Worm (Caenorhabditis elegans): ENCODE results near the gene C29F7.10.
A peak's percentile ranks its signal among the peaks of the same experiment; 100 is the strongest.
"Not testable (repeated sequence)": the region's sequence is repeated elsewhere in the genome, so short reads cannot be mapped to it uniquely, and the experiment has no call there.

Gene C29F7.10

DNA sequence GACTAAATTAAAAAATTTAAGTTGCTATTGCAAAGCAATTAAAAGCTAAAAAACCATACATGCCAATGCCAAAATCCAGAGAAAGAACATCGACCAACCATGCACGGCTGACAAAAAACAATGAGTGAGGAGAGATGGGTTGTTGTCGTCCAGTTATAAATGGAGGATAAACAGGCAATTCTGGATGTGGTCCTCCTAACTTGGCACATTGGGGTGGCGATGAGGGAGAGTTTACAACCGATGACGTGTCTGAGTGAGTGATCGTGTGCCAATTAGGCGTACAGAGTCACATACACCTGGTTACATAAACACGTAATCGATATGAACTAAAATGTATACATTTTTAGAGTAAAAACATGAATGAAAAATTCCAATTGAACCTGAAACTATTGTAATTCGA, at the start of gene C29F7.10:
Gene C29F7.10, minus strand, starts transcription at position 101 of the 400 bp plus-strand sequence.
- TF ChIP-seq Y48G9A.11 (GFP tag; IDR thresholded peaks at IDR 0.05); tag-97 (GFP tag; IDR thresholded peaks at IDR 0.05); ceh-32 (tag; optimal IDR thresholded peaks at IDR 0.05; ENCODE audit: poor library complexity): not testable (repeated sequence)

DNA sequence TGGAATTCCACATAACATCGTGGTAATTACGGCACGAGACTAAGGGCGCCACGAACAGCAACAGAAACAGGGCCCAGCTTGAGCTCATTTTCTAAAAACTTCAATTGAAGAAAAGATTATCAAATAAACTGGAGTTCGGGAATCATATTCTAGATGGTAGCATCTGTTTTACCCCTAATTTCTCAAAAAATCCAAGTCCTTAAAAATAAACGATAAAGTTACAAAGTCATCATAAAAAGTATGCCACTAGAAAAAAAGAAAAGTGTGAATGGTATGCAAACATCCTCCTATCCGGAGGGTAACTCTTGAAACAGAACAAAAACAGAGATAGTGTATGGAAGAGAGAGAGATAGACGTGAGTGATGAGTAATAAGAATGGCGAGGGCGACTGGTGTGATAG, 46.1 kb upstream of the C29F7.10 start, which contains the start of gene efn-3:
Gene efn-3, minus strand, starts transcription at position 101 of the 400 bp plus-strand sequence.
- TF ChIP-seq spr-1 (tag; optimal IDR thresholded peaks at IDR 0.05): no peak
- no peak for TF ChIP-seq ces-1 (GFP tag; optimal IDR thresholded peaks at IDR 0.05)
- no peak for TF ChIP-seq mxl-2 (GFP tag; conservative IDR thresholded peaks at IDR 0.05)
- no peak for TF ChIP-seq nhr-6 (tag; optimal IDR thresholded peaks at IDR 0.05)
- TF ChIP-seq ceh-28 (tag; optimal IDR thresholded peaks at IDR 0.05): no peak
- no peak for TF ChIP-seq set-16 (GFP tag; IDR thresholded peaks at IDR 0.05)

DNA sequence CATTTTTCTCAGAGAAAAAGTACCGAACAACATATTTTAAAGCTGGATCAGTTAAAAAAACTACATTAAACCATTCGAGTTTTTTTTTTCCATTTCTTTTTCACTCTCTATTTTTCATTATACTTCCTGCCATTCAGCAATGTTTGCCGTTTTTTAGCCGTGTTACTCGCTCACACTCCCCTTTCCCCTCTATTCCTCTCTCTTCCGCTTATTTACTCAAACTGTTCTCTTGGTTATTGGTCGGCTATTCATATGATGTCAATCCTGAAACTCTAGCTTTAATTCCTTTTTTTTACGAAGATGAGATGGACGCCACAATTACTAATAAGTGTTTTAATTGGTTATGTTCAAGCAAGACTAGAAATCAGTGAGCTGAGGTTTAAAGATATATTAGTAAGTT, 40.6 kb upstream of the C29F7.10 start, which contains the start of gene tre-4:
Gene tre-4, plus strand, starts transcription at position 301 of the 400 bp plus-strand sequence.
- TF ChIP-seq hlh-30 (tag; optimal IDR thresholded peaks at IDR 0.05; ENCODE audit: insufficient read depth): no peak
- no peak for TF ChIP-seq madf-9 (GFP tag; conservative IDR thresholded peaks at IDR 0.05)
- TF ChIP-seq ceh-28 (tag; optimal IDR thresholded peaks at IDR 0.05): no peak
- TF ChIP-seq nhr-77 (tag; optimal IDR thresholded peaks at IDR 0.05): no peak
- no peak for TF ChIP-seq spr-1 (tag; optimal IDR thresholded peaks at IDR 0.05)
- TF ChIP-seq madf-5 (GFP tag; IDR thresholded peaks at IDR 0.05): no peak
- no peak for TF ChIP-seq dpl-1 (GFP tag; optimal IDR thresholded peaks at IDR 0.05)

DNA sequence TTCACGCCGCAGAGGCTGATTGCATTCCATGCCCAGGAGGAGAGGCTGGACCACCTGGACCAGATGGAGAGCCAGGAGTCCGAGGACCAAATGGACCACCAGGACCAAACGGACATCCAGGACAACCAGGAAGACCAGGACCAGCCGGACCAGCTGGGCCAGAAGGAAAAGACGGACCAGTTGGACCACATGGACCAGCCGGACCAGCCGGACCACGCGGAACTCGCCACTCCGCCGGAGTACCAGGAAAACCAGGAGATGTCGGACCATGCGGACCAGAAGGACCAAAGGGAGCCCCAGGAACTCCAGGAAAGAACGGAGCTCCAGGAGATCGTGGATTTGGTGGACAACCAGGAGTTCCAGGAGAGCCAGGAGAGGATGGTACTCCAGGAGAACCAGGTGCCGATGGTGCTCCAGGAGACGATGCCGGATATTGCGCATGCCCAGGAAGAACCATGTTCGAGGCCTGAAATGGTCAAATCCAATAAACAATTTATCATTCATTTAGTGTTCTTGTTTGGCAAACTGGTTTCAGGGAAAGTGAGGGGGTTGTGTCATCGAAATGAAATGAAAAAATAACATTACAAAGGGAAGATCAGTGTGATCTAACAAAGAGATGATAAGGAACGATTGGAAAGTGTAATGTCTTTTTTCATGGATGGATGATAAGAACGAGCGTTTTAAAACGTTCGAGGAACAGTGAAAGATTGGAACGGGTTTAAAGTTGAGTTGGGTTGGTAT, 38.8 kb upstream of the C29F7.10 start:
- TF ChIP-seq D1046.2 (GFP tag; IDR thresholded peaks at IDR 0.05) (no peak), R02D3.7 (tag; optimal IDR thresholded peaks at IDR 0.05) (no peak), unc-62 (GFP tag; optimal IDR thresholded peaks at IDR 0.05 in 1 of 2) (peak in 1 of 2 experiments; percentile 46), unc-62 (tag; optimal IDR thresholded peaks at IDR 0.05) (no peak), zag-1 (tag; optimal IDR thresholded peaks at IDR 0.05) (no peak), dmd-6 (GFP tag; IDR thresholded peaks at IDR 0.05) (peak; percentile 11; the same call in 1 of the 2 replicates), nhr-25 (tag; optimal IDR thresholded peaks at IDR 0.05; ENCODE audit: borderline replicate concordance, insufficient read depth) (no peak), ceh-20 (GFP tag; IDR thresholded peaks at IDR 0.05) (no peak), hif-1 (tag; optimal IDR thresholded peaks at IDR 0.05) (no peak), lir-3 (tag; optimal IDR thresholded peaks at IDR 0.05) (no peak), nhr-28 (tag; optimal IDR thresholded peaks at IDR 0.05) (peak; percentile 42), dmd-9 (GFP tag; IDR thresholded peaks at IDR 0.05) (no peak), hlh-11 (tag; optimal IDR thresholded peaks at IDR 0.05) (peak; percentile 15), cey-2 (tag; optimal IDR thresholded peaks at IDR 0.05; ENCODE audit: borderline replicate concordance, insufficient read depth) (no peak), jun-1 (tag; optimal IDR thresholded peaks at IDR 0.05) (peak; percentile 18), set-16 (GFP tag; IDR thresholded peaks at IDR 0.05) (peak; percentile 96), php-3 (GFP tag; IDR thresholded peaks at IDR 0.05) (0 out of 2 replicates have a peak, but pooled peaks have one; percentile 9), madf-5 (GFP tag; IDR thresholded peaks at IDR 0.05) (0 out of 4 replicates have a peak, but pooled peaks of 1 of the 2 experiments have one; percentile 43), nhr-237 (tag; optimal IDR thresholded peaks at IDR 0.05) (no peak), nhr-76 (tag; optimal IDR thresholded peaks at IDR 0.05) (no peak), pqm-1 (tag; optimal IDR thresholded peaks at IDR 0.05) (no peak), ceh-82 (tag; optimal IDR thresholded peaks at IDR 0.05) (no peak), pha-4 (GFP tag; IDR thresholded peaks at IDR 0.05) (no peak), pha-4 (tag; optimal IDR thresholded peaks at IDR 0.05) (no peak)
